Worm (Caenorhabditis elegans): ENCODE results near the gene K01A6.5.

The K01A6.5 gene

DNA sequence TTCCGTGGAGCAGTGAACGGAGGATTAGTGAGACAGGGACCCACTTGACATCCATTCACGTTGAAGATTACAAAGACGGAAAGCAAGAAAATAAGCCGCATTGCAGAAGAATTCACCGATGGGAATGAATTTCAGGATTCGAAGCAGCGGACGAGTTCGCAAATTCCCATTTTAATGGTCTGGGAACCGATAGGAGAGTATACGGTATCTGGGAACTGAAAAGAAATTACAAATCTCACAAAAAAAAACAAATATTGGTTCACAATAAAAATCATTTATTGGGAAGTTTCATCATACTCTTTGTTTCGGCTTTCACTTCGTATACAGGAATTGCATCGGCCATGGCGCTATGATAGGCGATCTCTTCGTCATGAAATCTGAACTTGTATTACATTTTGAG, 12.5 kb downstream of the K01A6.5 start, which contains the start of gene T12A7.10:
TSS of gene T12A7.10 (minus strand) at position 101 of the 400 bp plus-strand sequence.
- TF ChIP-seq fkh-6 (tag; optimal IDR thresholded peaks at IDR 0.05) (no peak), rnt-1 (tag; optimal IDR thresholded peaks at IDR 0.05) (no peak)

DNA sequence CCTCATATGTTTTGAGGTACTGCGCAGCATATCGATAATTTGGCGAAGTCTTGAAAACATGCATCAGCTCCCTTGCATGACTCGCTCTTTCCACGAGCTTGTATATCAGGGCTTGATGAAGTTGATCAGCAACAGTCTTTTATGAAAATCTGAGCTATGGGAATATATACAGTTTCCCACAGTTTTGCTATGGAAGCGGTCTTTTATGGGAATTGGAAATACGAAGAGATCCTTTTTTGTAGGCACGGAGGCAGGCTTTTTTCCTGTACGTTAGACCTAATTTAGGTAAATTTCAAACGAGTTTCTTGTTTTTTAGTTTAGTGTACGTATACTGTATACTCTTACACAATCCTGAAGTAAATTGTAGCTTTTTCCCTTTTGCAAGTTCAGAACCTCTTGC, 13.4 kb downstream of the K01A6.5 start, which contains the start of gene T12A7.9:
TSS of gene T12A7.9 (minus strand) at position 101 of the 400 bp plus-strand sequence.
- TF ChIP-seq K02D7.2 (tag; optimal IDR thresholded peaks at IDR 0.05) (no peak), che-1 (tag; optimal IDR thresholded peaks at IDR 0.05) (no peak), pax-1 (tag; optimal IDR thresholded peaks at IDR 0.05) (no peak), ets-4 (tag; optimal IDR thresholded peaks at IDR 0.05) (no peak), ceh-14 (tag; optimal IDR thresholded peaks at IDR 0.05) (no peak), hlh-15 (tag; optimal IDR thresholded peaks at IDR 0.05) (no peak), nhr-11 (tag; optimal IDR thresholded peaks at IDR 0.05) (no peak), unc-3 (GFP tag; conservative IDR thresholded peaks at IDR 0.05) (no peak), unc-3 (tag; optimal IDR thresholded peaks at IDR 0.05) (no peak), hlh-13 (GFP tag; optimal IDR thresholded peaks at IDR 0.05) (no peak), ceh-2 (tag; optimal IDR thresholded peaks at IDR 0.05) (no peak), dmd-4 (tag; optimal IDR thresholded peaks at IDR 0.05; ENCODE audit: borderline replicate concordance) (no peak), elt-4 (tag; optimal IDR thresholded peaks at IDR 0.05) (no peak), ttx-3 (tag; optimal IDR thresholded peaks at IDR 0.05) (no peak), hlh-6 (tag; optimal IDR thresholded peaks at IDR 0.05) (no peak), unc-55 (GFP tag; optimal IDR thresholded peaks at IDR 0.05) (no peak), tbx-2 (tag; optimal IDR thresholded peaks at IDR 0.05) (no peak)

DNA sequence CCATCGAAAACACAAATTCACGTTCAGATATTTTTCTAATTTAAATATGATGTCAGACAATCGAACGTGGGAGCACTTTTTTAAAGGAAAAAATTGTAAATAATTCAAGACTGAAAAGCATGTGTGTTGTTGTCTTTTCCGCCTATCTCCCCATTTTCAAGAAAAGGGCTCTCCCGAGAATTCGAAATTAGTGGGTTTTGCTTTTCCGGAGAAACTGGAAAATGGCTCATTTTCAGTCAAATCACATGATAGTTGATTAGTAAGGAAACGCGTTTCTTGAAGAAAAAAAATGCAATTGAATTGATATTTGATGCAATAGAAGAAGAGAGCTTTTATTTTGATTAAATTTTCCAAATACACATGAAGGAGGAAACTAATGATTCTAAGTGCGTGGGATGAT, 17.3 kb downstream of the K01A6.5 start:
- TF ChIP-seq ceh-14 (tag; optimal IDR thresholded peaks at IDR 0.05), result no peak
- no peak for TF ChIP-seq hlh-6 (tag; optimal IDR thresholded peaks at IDR 0.05)
- TF ChIP-seq C08G9.2 (tag; optimal IDR thresholded peaks at IDR 0.05), result no peak
- TF ChIP-seq hlh-15 (tag; optimal IDR thresholded peaks at IDR 0.05), result no peak
- no peak for TF ChIP-seq ceh-30 (tag; optimal IDR thresholded peaks at IDR 0.05)
- no peak for TF ChIP-seq unc-3 (GFP tag; conservative IDR thresholded peaks at IDR 0.05)
- TF ChIP-seq unc-3 (tag; optimal IDR thresholded peaks at IDR 0.05), result no peak
- no peak for TF ChIP-seq C38D4.7 (GFP tag; optimal IDR thresholded peaks at IDR 0.05)
- no peak for TF ChIP-seq sox-2 (GFP tag; IDR thresholded peaks at IDR 0.05)
- TF ChIP-seq sox-4 (tag; optimal IDR thresholded peaks at IDR 0.05), result no peak
- TF ChIP-seq elt-4 (tag; optimal IDR thresholded peaks at IDR 0.05), result no peak
- no peak for TF ChIP-seq elt-2 (tag; optimal IDR thresholded peaks at IDR 0.05)
- TF ChIP-seq fax-1 (tag; optimal IDR thresholded peaks at IDR 0.05), result no peak
- no peak for TF ChIP-seq sdc-2 (tag; optimal IDR thresholded peaks at IDR 0.05)
- no peak for TF ChIP-seq madf-2 (tag; optimal IDR thresholded peaks at IDR 0.05)
- no peak for TF ChIP-seq nfya-1 (tag; optimal IDR thresholded peaks at IDR 0.05)
- no peak for TF ChIP-seq Y22D7AL.16 (tag; optimal IDR thresholded peaks at IDR 0.05)

DNA sequence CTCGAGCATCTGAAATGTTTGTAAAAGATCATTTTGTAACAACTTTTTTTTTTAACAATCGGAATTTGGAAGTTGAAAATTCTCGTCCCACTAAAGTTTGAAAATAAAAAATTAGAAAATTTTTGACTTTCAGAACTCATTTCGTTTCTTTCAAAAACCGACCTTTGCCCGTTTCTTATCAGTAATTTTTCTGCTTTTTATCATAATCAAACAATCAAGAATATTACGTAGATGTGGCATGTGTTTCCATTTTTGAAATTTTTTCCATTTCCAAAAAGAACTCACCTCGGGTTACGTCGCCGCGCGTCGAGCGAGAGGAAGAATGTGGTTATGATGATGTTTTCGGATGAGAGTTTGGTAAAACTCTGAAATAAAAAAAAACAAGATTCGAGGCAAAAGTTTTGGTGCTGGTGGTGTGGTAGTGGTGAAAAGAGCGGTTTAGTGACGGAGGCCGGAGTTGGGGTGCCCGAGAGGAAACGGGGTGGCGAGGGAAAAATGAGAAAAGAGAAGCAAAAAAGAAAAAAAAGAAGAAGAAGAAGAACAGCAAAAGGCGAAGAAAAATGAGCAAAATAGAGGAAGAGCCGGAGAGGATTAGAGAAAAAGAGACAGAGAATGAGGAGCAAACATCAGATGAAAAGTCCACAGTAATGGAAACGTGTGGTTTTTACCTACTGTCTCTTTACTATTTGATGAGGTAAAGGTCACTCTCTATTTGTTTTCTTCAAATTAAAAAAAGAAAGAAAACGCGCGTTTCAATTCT, 18.4 kb downstream of the K01A6.5 start, which contains the start of gene T12A7.2:
TSS of gene T12A7.2 (minus strand) at position 412 of the 760 bp plus-strand sequence.
- peak; percentile 24 for TF ChIP-seq ceh-18 (tag; optimal IDR thresholded peaks at IDR 0.05)
- TF ChIP-seq unc-42 (tag; optimal IDR thresholded peaks at IDR 0.05), result peak; percentile 4
- TF ChIP-seq pha-2 (tag; optimal IDR thresholded peaks at IDR 0.05), result no peak
- peak; percentile 75 for TF ChIP-seq elt-2 (tag; optimal IDR thresholded peaks at IDR 0.05)
- peak; percentile 22 for TF ChIP-seq tbx-2 (tag; optimal IDR thresholded peaks at IDR 0.05)
- TF ChIP-seq pag-3 (tag; optimal IDR thresholded peaks at IDR 0.05; ENCODE audit: borderline replicate concordance), result no peak
- no peak for TF ChIP-seq ceh-22 (tag; optimal IDR thresholded peaks at IDR 0.05)
- TF ChIP-seq lim-6 (tag; optimal IDR thresholded peaks at IDR 0.05), result no peak
- no peak for TF ChIP-seq pha-4 (tag; optimal IDR thresholded peaks at IDR 0.05)
- TF ChIP-seq ref-2 (tag; optimal IDR thresholded peaks at IDR 0.05), result peak; percentile 2

Measured in whole organism, late embryonic.